Worm (Caenorhabditis elegans) whole organism, L3 larva: ENCODE measurements around the gene cld-9.

Source experiments
- R02D3.7 ChIP-seq: fragments of 150-350 bp; optimal IDR thresholded peaks from 2 replicates; lab custom pipeline; 2014; ENCODE audit warnings: missing biosample characterization, missing genetic modification characterization
- elt-1 ChIP-seq: fragments of 150-350 bp; optimal IDR thresholded peaks from 2 replicates; lab custom pipeline; 2014; ENCODE audit warnings: missing biosample characterization, missing genetic modification characterization
- lin-15B ChIP-seq: fragments of 150-350 bp; optimal IDR thresholded peaks from 2 replicates; lab custom pipeline; 2014; ENCODE audit warnings: missing biosample characterization, missing genetic modification characterization
- lin-39 ChIP-seq: fragments of 150-350 bp; optimal IDR thresholded peaks from 2 replicates; lab custom pipeline; 2018; ENCODE audit warnings: missing biosample characterization, missing genetic modification reagents, missing genetic modification characterization
- nhr-43 ChIP-seq: sonication (generic microtip); optimal IDR thresholded peaks from 2 replicates; lab custom pipeline; 2016; ENCODE audit warnings: mild to moderate bottlenecking, missing genetic modification characterization, missing compliant biosample characterization; ENCODE audit not compliant: poor library complexity, severe bottlenecking
- pha-4 ChIP-seq: fragments of 150-350 bp; optimal IDR thresholded peaks from 2 replicates; lab custom pipeline; 2014; ENCODE audit warnings: missing biosample characterization, missing genetic modification reagents, missing genetic modification characterization
- ztf-11 ChIP-seq: fragments of 150-350 bp; optimal IDR thresholded peaks from 2 replicates; lab custom pipeline; 2014; ENCODE audit warnings: missing biosample characterization, missing genetic modification characterization

DNA sequence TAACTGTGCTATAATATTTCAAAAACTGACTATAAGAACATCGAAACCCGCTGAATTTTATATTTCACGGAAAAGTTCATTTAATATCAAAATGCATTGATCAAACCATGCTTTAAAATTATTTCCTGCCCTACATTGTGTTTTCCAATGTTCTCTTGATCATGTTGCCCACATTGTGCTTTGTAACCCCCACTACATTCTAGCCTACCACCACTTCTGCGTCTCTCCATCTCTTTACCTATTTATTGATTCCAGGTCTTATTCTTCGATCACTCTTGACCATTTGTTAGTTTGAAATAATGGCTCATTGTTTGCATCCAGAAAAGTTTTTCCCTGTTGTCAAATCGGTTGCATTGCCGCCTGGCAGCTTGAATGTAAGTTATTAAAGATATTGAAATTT, 30.5 kb upstream of the cld-9 start, which contains the start of gene decr-1.1:
- TF ChIP-seq elt-1 (tag; lab: Kevin White, UChicago) (no peak), lin-15B (tag; lab: Kevin White, UChicago) (no peak), pha-4 (peak; percentile 37), nhr-43 (tag; lab: Kevin White, UChicago) (no peak), lin-39 (tag; lab: Kevin White, UChicago) (no peak), R02D3.7 (no peak), ztf-11 (tag; lab: Kevin White, UChicago) (no peak)
